Fruit fly (Drosophila melanogaster): ENCODE measurements around the gene TotC.
A peak's percentile ranks its signal among the peaks of the same experiment; 100 is the strongest.

Gene TotC

dm6 chr3R:20915828-20916227 lies 43.0 kb downstream of the TotC start (continued):
- TF ChIP-seq CG11085 (GFP tag; IDR thresholded peaks at IDR 0.05) (no peak), gfzf (GFP tag; optimal IDR thresholded peaks at IDR 0.05) (no peak), ro (GFP tag; IDR thresholded peaks at IDR 0.05) (no peak), vnd (GFP tag; IDR thresholded peaks at IDR 0.05; ENCODE audit: partially characterized antibody) (no peak), CG13894 (tag; optimal IDR thresholded peaks at IDR 0.05) (peak; percentile 26), CG12104 (GFP tag; optimal IDR thresholded peaks at IDR 0.05) (no peak), stwl (tag; optimal IDR thresholded peaks at IDR 0.05) (no peak), CG18262 (tag; optimal IDR thresholded peaks at IDR 0.05) (no peak), CG32532 (GFP tag; IDR thresholded peaks at IDR 0.05) (no peak), Six4 (GFP tag; optimal IDR thresholded peaks at IDR 0.05) (no peak), pzg (GFP tag; optimal IDR thresholded peaks at IDR 0.05) (no peak), B-H2 (GFP tag; optimal IDR thresholded peaks at IDR 0.05) (peak; percentile 28), croc (GFP tag; conservative IDR thresholded peaks at IDR 0.05) (no peak), Tbp (GFP tag; optimal IDR thresholded peaks at IDR 0.05) (no peak), CG32772 (GFP tag; IDR thresholded peaks at IDR 0.05) (no peak), fd102C (GFP tag; optimal IDR thresholded peaks at IDR 0.05) (no peak), ems (GFP tag; optimal IDR thresholded peaks at IDR 0.05) (no peak), CG6254 (GFP tag; optimal IDR thresholded peaks at IDR 0.05) (no peak), Xbp1 (GFP tag; optimal IDR thresholded peaks at IDR 0.05) (no peak), Dbx (GFP tag; IDR thresholded peaks at IDR 0.05) (0 out of 3 replicates have a peak, but pooled peaks have one; percentile 39), CG34422 (GFP tag; IDR thresholded peaks at IDR 0.05) (no peak), CG14050 (GFP tag; IDR thresholded peaks at IDR 0.05) (no peak), gem (tag; optimal IDR thresholded peaks at IDR 0.05) (no peak), trh (GFP tag; optimal IDR thresholded peaks at IDR 0.05) (no peak), abd-A (tag; optimal IDR thresholded peaks at IDR 0.05) (peak; percentile 31), CG2120 (GFP tag; optimal IDR thresholded peaks at IDR 0.05) (peak; percentile 18), pb (GFP tag; optimal IDR thresholded peaks at IDR 0.05) (no peak), CG18764 (GFP tag; optimal IDR thresholded peaks at IDR 0.05) (no peak), CG4404 (GFP tag; IDR thresholded peaks at IDR 0.05) (no peak), cwo (GFP tag; optimal IDR thresholded peaks at IDR 0.05) (peak; percentile 85), D19B (GFP tag; optimal IDR thresholded peaks at IDR 0.05) (no peak), BtbVII (GFP tag; optimal IDR thresholded peaks at IDR 0.05) (no peak), ash1 (GFP tag; optimal IDR thresholded peaks at IDR 0.05) (no peak), emc (GFP tag; optimal IDR thresholded peaks at IDR 0.05) (no peak), sug (tag; optimal IDR thresholded peaks at IDR 0.05) (peak; percentile 49), CG13123 (GFP tag; optimal IDR thresholded peaks at IDR 0.05) (no peak), gro (GFP tag; optimal IDR thresholded peaks at IDR 0.05) (peak; percentile 12), sd (tag; optimal IDR thresholded peaks at IDR 0.05) (peak; percentile 69), dati (GFP tag; IDR thresholded peaks at IDR 0.05) (no peak), CG12942 (GFP tag; optimal IDR thresholded peaks at IDR 0.05) (no peak), Side (GFP tag; optimal IDR thresholded peaks at IDR 0.05) (no peak), Scr (GFP tag; IDR thresholded peaks at IDR 0.05; ENCODE audit: partially characterized antibody) (no peak), CG13296 (GFP tag; optimal IDR thresholded peaks at IDR 0.05) (peak; percentile 10), CG13624 (GFP tag; optimal IDR thresholded peaks at IDR 0.05) (no peak), bbx (GFP tag; IDR thresholded peaks at IDR 0.05; ENCODE audit: partially characterized antibody) (no peak), unc-4 (GFP tag; IDR thresholded peaks at IDR 0.05; ENCODE audit: partially characterized antibody) (no peak), pita (GFP tag; optimal IDR thresholded peaks at IDR 0.05) (no peak), CG7987 (GFP tag; optimal IDR thresholded peaks at IDR 0.05) (no peak), Dad (GFP tag; optimal IDR thresholded peaks at IDR 0.05) (no peak), knrl (GFP tag; IDR thresholded peaks at IDR 0.05; ENCODE audit: partially characterized antibody) (no peak), lola (GFP tag; optimal IDR thresholded peaks at IDR 0.05) (no peak)

Data from whole organism, embryonic.